Worm (Caenorhabditis elegans) whole organism, young adult: ENCODE results near the gene CD4.1.

Source experiments
- B0035.1 ChIP-seq: sonication (generic microtip); optimal IDR thresholded peaks from 2 replicates; lab custom pipeline; 2016; ENCODE audit warnings: missing genetic modification characterization, mild to moderate bottlenecking, missing compliant biosample characterization, missing genotype, missing genetic modification reagents
- C06A6.2 ChIP-seq: fragments of 200-800 bp; sonication (Bioruptor generic); conservative IDR thresholded peaks from 2 replicates; pipeline ENCODE4 v1.3.6; 2022; ENCODE audit warnings: missing genetic modification characterization, missing compliant biosample characterization
- C17E4.6 ChIP-seq: fragments of 200-800 bp; sonication (Bioruptor generic); IDR thresholded peaks from 2 replicates; pipeline ENCODE4 v1.3.6; 2022; ENCODE audit warnings: missing genetic modification reagents, missing genetic modification characterization, missing compliant biosample characterization
- F10E7.11 ChIP-seq: sonication (generic microtip); optimal IDR thresholded peaks from 2 replicates; lab custom pipeline; 2017; ENCODE audit warnings: mild to moderate bottlenecking, missing genetic modification characterization, moderate library complexity, missing compliant biosample characterization
- F37B4.10 ChIP-seq: fragments of 200-800 bp; sonication (Bioruptor generic); IDR thresholded peaks from 2 replicates; pipeline ENCODE4 v1.3.6; 2022; ENCODE audit warnings: missing genetic modification characterization, missing compliant biosample characterization
- T07F8.4 ChIP-seq: sonication (generic microtip); optimal IDR thresholded peaks from 2 replicates; lab custom pipeline; 2016; ENCODE audit warnings: mild to moderate bottlenecking, missing genetic modification characterization, moderate library complexity, missing compliant biosample characterization
- T26A5.8 ChIP-seq: sonication (generic microtip); optimal IDR thresholded peaks from 2 replicates; lab custom pipeline; 2016; ENCODE audit warnings: missing genetic modification characterization, missing compliant biosample characterization
- Y53G8AR.9 ChIP-seq: fragments of 200-800 bp; sonication (Bioruptor generic); conservative IDR thresholded peaks from 2 replicates; pipeline ENCODE4 v1.3.6; 2022; ENCODE audit warnings: missing genetic modification reagents, missing genetic modification characterization, missing compliant biosample characterization
- Y67H2A.10 ChIP-seq: fragments of 200-800 bp; sonication (Bioruptor generic); conservative IDR thresholded peaks from 2 replicates; pipeline ENCODE4 v1.3.6; 2022; ENCODE audit warnings: missing genetic modification reagents, missing genetic modification characterization, missing compliant biosample characterization
- Y79H2A.3 ChIP-seq: fragments of 200-800 bp; sonication (Bioruptor generic); conservative IDR thresholded peaks from 2 replicates; pipeline ENCODE4 v1.3.6; 2022; ENCODE audit warnings: missing genetic modification reagents, missing genetic modification characterization, missing compliant biosample characterization
- ZK185.1 ChIP-seq: sonication (generic microtip); optimal IDR thresholded peaks from 2 replicates; lab custom pipeline; 2016; ENCODE audit warnings: mild to moderate bottlenecking, missing genetic modification characterization, missing compliant biosample characterization; ENCODE audit not compliant: poor library complexity, severe bottlenecking
- bed-1 ChIP-seq: fragments of 200-800 bp; sonication (Bioruptor generic); IDR thresholded peaks from 2 replicates; pipeline ENCODE4 v1.3.6; 2022; ENCODE audit warnings: missing genetic modification reagents, missing genetic modification characterization, missing compliant biosample characterization
- bed-2 ChIP-seq: fragments of 200-800 bp; sonication (Bioruptor generic); IDR thresholded peaks from 2 replicates; pipeline ENCODE4 v1.3.6; 2022; ENCODE audit warnings: missing genetic modification reagents, missing genetic modification characterization, missing compliant biosample characterization
- ccch-3 ChIP-seq: fragments of 200-800 bp; sonication (Bioruptor generic); optimal IDR thresholded peaks from 2 replicates; lab custom pipeline; 2018; ENCODE audit warnings: mild to moderate bottlenecking, missing genetic modification characterization, missing compliant biosample characterization
- cebp-1 ChIP-seq, 2 experiments: fragments of 200-800 bp in 1 of 2; sonication (Bioruptor generic) in 1 of 2; sonication (generic microtip) in 1 of 2; IDR thresholded peaks in 1 of 2; optimal IDR thresholded peaks in 1 of 2; 2 replicates each; pipeline versions ENCODE4 v1.3.6 to Lab custom; 2017 to 2022; ENCODE audit warnings: missing compliant biosample characterization in 2 of 2, missing genetic modification characterization in 2 of 2, mild to moderate bottlenecking in 1 of 2, missing genetic modification reagents in 1 of 2, moderate library complexity in 1 of 2
- cebp-2 ChIP-seq: fragments of 200-800 bp; sonication (Bioruptor generic); IDR thresholded peaks from 2 replicates; pipeline ENCODE4 v1.3.6; 2022; ENCODE audit warnings: missing genetic modification characterization, missing compliant biosample characterization
- ceh-27 ChIP-seq: fragments of 200-800 bp; sonication (Bioruptor generic); optimal IDR thresholded peaks from 2 replicates; lab custom pipeline; 2018; ENCODE audit warnings: mild to moderate bottlenecking, missing genetic modification characterization, moderate library complexity, missing compliant biosample characterization
- ceh-40 ChIP-seq: fragments of 200-800 bp; sonication (Bioruptor generic); IDR thresholded peaks from 2 replicates; pipeline ENCODE4 v1.3.6; 2022; ENCODE audit warnings: missing genetic modification characterization, missing compliant biosample characterization
- chd-7 ChIP-seq: sonication (generic microtip); optimal IDR thresholded peaks from 2 replicates; lab custom pipeline; 2016; ENCODE audit warnings: mild to moderate bottlenecking, missing genetic modification characterization, moderate library complexity, missing compliant biosample characterization
- dox-1 ChIP-seq: fragments of 200-800 bp; sonication (Bioruptor generic); IDR thresholded peaks from 2 replicates; pipeline ENCODE4 v1.3.6; 2022; ENCODE audit warnings: missing genetic modification reagents, missing genetic modification characterization, missing compliant biosample characterization
- efl-1 ChIP-seq: fragments of 150-350 bp; optimal IDR thresholded peaks from 2 replicates; lab custom pipeline; 2014; ENCODE audit warnings: missing biosample characterization, missing genetic modification reagents, missing genetic modification characterization
- egl-44 ChIP-seq: fragments of 200-800 bp; sonication (Bioruptor generic); IDR thresholded peaks from 2 replicates; pipeline ENCODE4 v1.3.6; 2022; ENCODE audit warnings: missing genetic modification reagents, missing genetic modification characterization, missing compliant biosample characterization
- egrh-3 ChIP-seq: fragments of 200-800 bp; sonication (Bioruptor generic); IDR thresholded peaks from 2 replicates; pipeline ENCODE4 v1.3.6; 2022; ENCODE audit warnings: missing genetic modification reagents, missing genetic modification characterization, missing compliant biosample characterization
- fkh-3 ChIP-seq: sonication (generic microtip); optimal IDR thresholded peaks from 2 replicates; lab custom pipeline; 2016; ENCODE audit warnings: mild to moderate bottlenecking, missing genetic modification characterization, missing compliant biosample characterization
- him-1 ChIP-seq: sonication (generic microtip); optimal IDR thresholded peaks from 2 replicates; lab custom pipeline; 2016; ENCODE audit warnings: missing genotype, missing genetic modification reagents, missing genetic modification characterization, missing compliant biosample characterization
- hrde-1 ChIP-seq: sonication (generic microtip); optimal IDR thresholded peaks from 2 replicates; lab custom pipeline; 2016; ENCODE audit warnings: missing genetic modification characterization, mild to moderate bottlenecking, missing compliant biosample characterization, moderate library complexity, missing genotype, missing genetic modification reagents, borderline replicate concordance
- lag-1 ChIP-seq: fragments of 200-800 bp; sonication (Bioruptor generic); IDR thresholded peaks from 2 replicates; pipeline ENCODE4 v1.3.6; 2022; ENCODE audit warnings: missing genetic modification reagents, missing genetic modification characterization, missing compliant biosample characterization
- let-526 ChIP-seq: fragments of 200-800 bp; sonication (Bioruptor generic); IDR thresholded peaks from 2 replicates; pipeline ENCODE4 v1.3.6; 2022; ENCODE audit warnings: missing genetic modification reagents, missing genetic modification characterization, missing compliant biosample characterization
- lin-26 ChIP-seq: fragments of 200-800 bp; sonication (Bioruptor generic); IDR thresholded peaks from 2 replicates; pipeline ENCODE4 v1.3.6; 2022; ENCODE audit warnings: missing genetic modification reagents, missing genetic modification characterization, missing compliant biosample characterization
- lin-35 ChIP-seq, 3 experiments: fragments of 150-350 bp in 2 of 3; sonication (generic microtip) in 1 of 3; optimal IDR thresholded peaks; 2 replicates each; lab custom pipeline; 2014 to 2018; ENCODE audit warnings: missing biosample characterization in 3 of 3, missing genetic modification characterization in 3 of 3, missing genetic modification reagents in 3 of 3
- lin-40 ChIP-seq: sonication (generic microtip); optimal IDR thresholded peaks from 2 replicates; lab custom pipeline; 2016; ENCODE audit warnings: missing genetic modification characterization, mild to moderate bottlenecking, missing compliant biosample characterization, missing genotype, missing genetic modification reagents
- lin-54 ChIP-seq: fragments of 200-800 bp; sonication (Bioruptor generic); optimal IDR thresholded peaks from 2 replicates; lab custom pipeline; 2018; ENCODE audit warnings: mild to moderate bottlenecking, missing genetic modification characterization, missing compliant biosample characterization
- mel-28 ChIP-seq: sonication (generic microtip); optimal IDR thresholded peaks from 2 replicates; lab custom pipeline; 2016; ENCODE audit warnings: borderline replicate concordance, mild to moderate bottlenecking, missing genetic modification characterization, missing compliant biosample characterization
- mxl-1 ChIP-seq: sonication (generic microtip); optimal IDR thresholded peaks from 2 replicates; lab custom pipeline; 2016; ENCODE audit warnings: missing genetic modification characterization, missing compliant biosample characterization
- nhr-120 ChIP-seq: fragments of 200-800 bp; sonication (Bioruptor generic); IDR thresholded peaks from 2 replicates; pipeline ENCODE4 v1.3.6; 2022; ENCODE audit warnings: missing genetic modification characterization, missing compliant biosample characterization
- nhr-179 ChIP-seq: sonication (generic microtip); optimal IDR thresholded peaks from 2 replicates; lab custom pipeline; 2016; ENCODE audit warnings: mild to moderate bottlenecking, missing genetic modification characterization, missing compliant biosample characterization
- nhr-80 ChIP-seq: sonication (generic microtip); optimal IDR thresholded peaks from 2 replicates; lab custom pipeline; 2016; ENCODE audit warnings: missing genetic modification characterization, missing compliant biosample characterization
- pha-4 ChIP-seq: fragments of 150-350 bp; sonication (generic microtip); optimal IDR thresholded peaks from 2 replicates; lab custom pipeline; 2014; ENCODE audit warnings: missing biosample characterization, missing genetic modification reagents, missing genetic modification characterization
- rec-8 ChIP-seq, 2 experiments: sonication (generic microtip); optimal IDR thresholded peaks; 2 replicates each; lab custom pipeline; 2016; ENCODE audit warnings: mild to moderate bottlenecking in 2 of 2, missing genetic modification characterization in 2 of 2, missing genetic modification reagents in 2 of 2, missing genotype in 2 of 2, missing biosample characterization in 1 of 2, missing compliant biosample characterization in 1 of 2, moderate library complexity in 1 of 2
- snpc-1.3 ChIP-seq: sonication (generic microtip); optimal IDR thresholded peaks from 2 replicates; lab custom pipeline; 2017; ENCODE audit warnings: missing genetic modification characterization, mild to moderate bottlenecking, missing compliant biosample characterization, antibody characterized with exemption, moderate library complexity, missing genotype, missing genetic modification reagents; ENCODE audit not compliant: insufficient read depth
- snpc-4 ChIP-seq, 5 experiments: fragments of 150-350 bp in 1 of 5; sonication (generic microtip) in 4 of 5; optimal IDR thresholded peaks; 2 replicates each; lab custom pipeline; 2014 to 2018; ENCODE audit warnings: missing genetic modification characterization in 5 of 5, missing biosample characterization in 3 of 5, antibody characterized with exemption in 2 of 5, mild to moderate bottlenecking in 2 of 5, missing compliant biosample characterization in 2 of 5, missing genotype in 2 of 5, moderate library complexity in 2 of 5, missing genetic modification reagents in 1 of 5
- tlf-1 ChIP-seq: fragments of 200-800 bp; sonication (Bioruptor generic); optimal IDR thresholded peaks from 2 replicates; lab custom pipeline; 2018; ENCODE audit warnings: mild to moderate bottlenecking, missing genetic modification characterization, missing compliant biosample characterization
- unc-130 ChIP-seq: sonication (generic microtip); optimal IDR thresholded peaks from 2 replicates; lab custom pipeline; 2016; ENCODE audit warnings: missing genetic modification reagents, missing genetic modification characterization, missing compliant biosample characterization
- zim-3 ChIP-seq: sonication (generic microtip); optimal IDR thresholded peaks from 2 replicates; lab custom pipeline; 2017; ENCODE audit warnings: mild to moderate bottlenecking, missing genetic modification characterization, moderate library complexity, missing compliant biosample characterization
- ztf-22 ChIP-seq: fragments of 200-800 bp; sonication (Bioruptor generic); optimal IDR thresholded peaks from 2 replicates; lab custom pipeline; 2018; ENCODE audit warnings: mild to moderate bottlenecking, missing genetic modification characterization, moderate library complexity, missing compliant biosample characterization
- ztf-3 ChIP-seq: fragments of 200-800 bp; sonication (Bioruptor generic); optimal IDR thresholded peaks from 2 replicates; lab custom pipeline; 2018; ENCODE audit warnings: mild to moderate bottlenecking, missing genetic modification characterization, missing compliant biosample characterization
- ztf-6 ChIP-seq: fragments of 200-800 bp; sonication (Bioruptor generic); IDR thresholded peaks from 2 replicates; pipeline ENCODE4 v1.3.6; 2022; ENCODE audit warnings: missing genetic modification reagents, missing genetic modification characterization, missing compliant biosample characterization

The CD4.1 gene

DNA sequence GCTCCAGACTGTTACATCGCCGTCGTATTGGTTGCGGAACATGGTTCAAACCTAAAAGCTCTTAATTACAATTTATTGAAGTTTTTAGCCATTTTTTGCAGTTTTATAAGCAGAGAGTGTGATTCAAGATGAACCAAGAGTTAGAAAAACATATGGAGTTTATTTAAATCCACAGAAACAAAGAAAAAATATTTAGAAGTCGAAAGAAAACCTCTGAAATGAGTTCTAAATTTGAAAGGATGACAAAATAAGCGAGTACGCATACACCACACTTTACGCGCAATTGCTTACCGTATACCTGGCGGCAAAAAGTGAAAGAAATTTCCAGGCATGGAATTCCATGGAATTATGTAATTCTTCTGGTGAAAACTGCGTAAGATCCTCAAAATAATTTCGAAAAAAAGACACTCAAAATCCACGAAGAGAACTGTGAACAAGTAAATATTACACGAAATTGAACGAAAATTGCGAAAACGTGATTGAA is 22.0 kb upstream of the CD4.1 start, which contains the start of gene pas-6 (continued):
- TF ChIP-seq C17E4.6 (GFP tag; lab: Robert Waterston, UW) (no peak), Y67H2A.10 (no peak), T07F8.4 (tag; lab: Kevin White, UChicago) (no peak), cebp-1 (GFP tag; IDR thresholded peaks at IDR 0.05; lab: Robert Waterston, UW) (no peak), cebp-1 (tag; optimal IDR thresholded peaks at IDR 0.05; lab: Kevin White, UChicago) (peak; percentile 25), lag-1 (GFP tag; lab: Robert Waterston, UW) (no peak), snpc-1.3 (tag; lab: Kevin White, UChicago) (peak; percentile 37), ceh-40 (no peak), ccch-3 (GFP tag; lab: Kevin White, UChicago) (no peak), mel-28 (tag; lab: Kevin White, UChicago) (no peak), pha-4 (tag; lab: Kevin White, UChicago) (no peak), nhr-120 (GFP tag; lab: Robert Waterston, UW) (no peak), him-1 (tag; lab: Kevin White, UChicago) (no peak), fkh-3 (no peak), egl-44 (no peak), B0035.1 (no peak), ztf-22 (GFP tag; lab: Kevin White, UChicago) (no peak), cebp-2 (GFP tag; lab: Robert Waterston, UW) (no peak), tlf-1 (no peak), ceh-27 (GFP tag; lab: Kevin White, UChicago) (no peak), F10E7.11 (tag; lab: Kevin White, UChicago) (no peak), egrh-3 (GFP tag; lab: Robert Waterston, UW) (no peak), let-526 (GFP tag; lab: Robert Waterston, UW) (no peak), bed-2 (GFP tag; lab: Robert Waterston, UW) (no peak), dox-1 (GFP tag; lab: Robert Waterston, UW) (0 out of 2 replicates have a peak, but pooled peaks have one; percentile 5), ztf-3 (GFP tag; lab: Kevin White, UChicago) (no peak), ZK185.1 (tag; lab: Kevin White, UChicago) (no peak), chd-7 (tag; lab: Kevin White, UChicago) (no peak), lin-26 (no peak), bed-1 (GFP tag; lab: Robert Waterston, UW) (no peak), F37B4.10 (GFP tag; lab: Robert Waterston, UW) (no peak), T26A5.8 (tag; lab: Kevin White, UChicago) (no peak), rec-8 (tag; optimal IDR thresholded peaks at IDR 0.05; lab: Kevin White, UChicago) (no peak), mxl-1 (tag; lab: Kevin White, UChicago) (no peak), lin-54 (peak; percentile 33), nhr-179 (no peak), nhr-80 (tag; lab: Kevin White, UChicago) (no peak), zim-3 (tag; lab: Kevin White, UChicago) (no peak), lin-35 (GFP tag; optimal IDR thresholded peaks at IDR 0.05; lab: Kevin White, UChicago) (peak in 1 of 3 experiments; percentile 27), ztf-6 (no peak), hrde-1 (no peak), lin-40 (tag; lab: Kevin White, UChicago) (no peak), efl-1 (GFP tag; lab: Kevin White, UChicago) (peak; percentile 97), snpc-4 (GFP tag; optimal IDR thresholded peaks at IDR 0.05; lab: Kevin White, UChicago) (no peak), snpc-4 (tag; optimal IDR thresholded peaks at IDR 0.05; lab: Kevin White, UChicago) (peak in 3 of 4 experiments; percentile 6 to 54 (median 31)), unc-130 (GFP tag; lab: Kevin White, UChicago) (no peak), Y79H2A.3 (GFP tag; lab: Robert Waterston, UW) (no peak), Y53G8AR.9 (no peak), C06A6.2 (GFP tag; lab: Robert Waterston, UW) (no peak)
